Worm (Caenorhabditis elegans) whole organism, L2 larva: Measurements from ENCODE around the gene sax-7.
A peak's percentile ranks its signal among the peaks of the same experiment; 100 is the strongest.

Experiments used
- C34F6.9 ChIP-seq: fragments of 150-350 bp; optimal IDR thresholded peaks from 2 replicates; lab custom pipeline; 2014; ENCODE audit warnings: missing biosample characterization, missing genetic modification characterization
- F13H6.1 ChIP-seq: sonication (generic microtip); optimal IDR thresholded peaks from 2 replicates; lab custom pipeline; 2016; ENCODE audit warnings: missing genetic modification characterization, missing compliant biosample characterization
- R02D3.7 ChIP-seq: fragments of 150-350 bp; optimal IDR thresholded peaks from 2 replicates; lab custom pipeline; 2014; ENCODE audit warnings: missing biosample characterization, missing genetic modification characterization
- Y55F3AM.14 ChIP-seq: fragments of 200-800 bp; sonication (Bioruptor generic); optimal IDR thresholded peaks from 2 replicates; lab custom pipeline; 2018; ENCODE audit warnings: mild to moderate bottlenecking, missing genetic modification characterization, missing compliant biosample characterization
- ZK546.5 ChIP-seq: sonication (generic microtip); optimal IDR thresholded peaks from 2 replicates; lab custom pipeline; 2017; ENCODE audit warnings: missing biosample characterization, missing genetic modification characterization
- alr-1 ChIP-seq: fragments of 150-350 bp; optimal IDR thresholded peaks from 2 replicates; lab custom pipeline; 2014; ENCODE audit warnings: missing biosample characterization, missing genetic modification characterization
- aly-2 ChIP-seq: fragments of 150-350 bp; optimal IDR thresholded peaks from 2 replicates; lab custom pipeline; 2014; ENCODE audit warnings: missing biosample characterization, missing genetic modification characterization
- ama-1 ChIP-seq: fragments of 150-350 bp; optimal IDR thresholded peaks from 2 replicates; lab custom pipeline; 2018; ENCODE audit warnings: inconsistent platforms
- blmp-1 ChIP-seq: sonication (generic microtip); optimal IDR thresholded peaks from 2 replicates; lab custom pipeline; 2017; ENCODE audit warnings: missing genetic modification characterization, mild to moderate bottlenecking, missing compliant biosample characterization, antibody characterized with exemption, moderate library complexity; ENCODE audit not compliant: insufficient read depth
- ceh-16 ChIP-seq: fragments of 150-350 bp; optimal IDR thresholded peaks from 2 replicates; lab custom pipeline; 2014; ENCODE audit warnings: missing biosample characterization, missing genetic modification characterization
- ceh-82 ChIP-seq: fragments of 150-350 bp; optimal IDR thresholded peaks from 2 replicates; lab custom pipeline; 2014; ENCODE audit warnings: missing biosample characterization, missing genetic modification characterization
- crh-2 ChIP-seq: sonication (generic microtip); optimal IDR thresholded peaks from 2 replicates; lab custom pipeline; 2017; ENCODE audit warnings: missing biosample characterization, missing genetic modification characterization
- dmd-4 ChIP-seq: sonication (generic microtip); optimal IDR thresholded peaks from 2 replicates; lab custom pipeline; 2017; ENCODE audit warnings: missing biosample characterization, missing genetic modification characterization
- egl-27 ChIP-seq: sonication (generic microtip); optimal IDR thresholded peaks from 3 replicates; lab custom pipeline; 2017; ENCODE audit warnings: missing biosample characterization, missing genetic modification reagents, missing genetic modification characterization
- elt-1 ChIP-seq: fragments of 150-350 bp; optimal IDR thresholded peaks from 2 replicates; lab custom pipeline; 2014; ENCODE audit warnings: missing biosample characterization, missing genetic modification characterization
- elt-3 ChIP-seq: sonication (generic microtip); optimal IDR thresholded peaks from 2 replicates; lab custom pipeline; 2017; ENCODE audit warnings: missing biosample characterization, missing genetic modification characterization
- fos-1 ChIP-seq: fragments of 150-350 bp; optimal IDR thresholded peaks from 2 replicates; lab custom pipeline; 2014; ENCODE audit warnings: missing biosample characterization, missing genetic modification characterization
- gmeb-1 ChIP-seq: fragments of 150-350 bp; optimal IDR thresholded peaks from 2 replicates; lab custom pipeline; 2014; ENCODE audit warnings: missing biosample characterization, missing genetic modification characterization
- lin-11 ChIP-seq: fragments of 150-350 bp; sonication (generic microtip); optimal IDR thresholded peaks from 2 replicates; lab custom pipeline; 2014; ENCODE audit warnings: missing biosample characterization, missing genetic modification characterization, inconsistent platforms, mixed read lengths
- lin-13 ChIP-seq: fragments of 150-350 bp; optimal IDR thresholded peaks from 2 replicates; lab custom pipeline; 2014; ENCODE audit warnings: missing biosample characterization, missing genetic modification reagents, missing genetic modification characterization
- lin-39 ChIP-seq: fragments of 150-350 bp; optimal IDR thresholded peaks from 2 replicates; lab custom pipeline; 2014; ENCODE audit warnings: missing biosample characterization, missing genetic modification reagents, missing genetic modification characterization
- lsy-2 ChIP-seq, 2 experiments: fragments of 150-350 bp in 1 of 2; sonication (generic microtip) in 1 of 2; optimal IDR thresholded peaks; 2 replicates each; lab custom pipeline; 2014 to 2017; ENCODE audit warnings: missing biosample characterization in 2 of 2, missing genetic modification characterization in 2 of 2
- mab-5 ChIP-seq: fragments of 150-350 bp; optimal IDR thresholded peaks from 2 replicates; lab custom pipeline; 2014; ENCODE audit warnings: missing biosample characterization, missing genetic modification characterization
- mbf-1 ChIP-seq: sonication (generic microtip); optimal IDR thresholded peaks from 2 replicates; lab custom pipeline; 2017; ENCODE audit warnings: missing biosample characterization, missing genetic modification characterization
- mdl-1 ChIP-seq, 2 experiments: fragments of 150-350 bp in 1 of 2; sonication (generic microtip) in 1 of 2; optimal IDR thresholded peaks; 2 replicates each; lab custom pipeline; 2017; ENCODE audit warnings: missing biosample characterization in 2 of 2, missing genetic modification characterization in 2 of 2
- nhr-10 ChIP-seq: sonication (generic microtip); optimal IDR thresholded peaks from 2 replicates; lab custom pipeline; 2017; ENCODE audit warnings: missing biosample characterization, missing genetic modification characterization
- nhr-11 ChIP-seq: fragments of 150-350 bp; optimal IDR thresholded peaks from 2 replicates; lab custom pipeline; 2014; ENCODE audit warnings: missing biosample characterization, missing genetic modification characterization
- nhr-12 ChIP-seq: fragments of 150-350 bp; optimal IDR thresholded peaks from 2 replicates; lab custom pipeline; 2014; ENCODE audit warnings: missing biosample characterization, missing genetic modification characterization
- nhr-129 ChIP-seq: fragments of 150-350 bp; optimal IDR thresholded peaks from 2 replicates; lab custom pipeline; 2014; ENCODE audit warnings: missing biosample characterization, missing genetic modification characterization
- nhr-21 ChIP-seq: fragments of 150-350 bp; optimal IDR thresholded peaks from 2 replicates; lab custom pipeline; 2014; ENCODE audit warnings: missing biosample characterization, missing genetic modification characterization
- nhr-23 ChIP-seq: fragments of 150-350 bp; optimal IDR thresholded peaks from 2 replicates; lab custom pipeline; 2014; ENCODE audit warnings: missing biosample characterization, missing genetic modification reagents, missing genetic modification characterization
- nhr-237 ChIP-seq: fragments of 150-350 bp; optimal IDR thresholded peaks from 2 replicates; lab custom pipeline; 2014; ENCODE audit warnings: missing biosample characterization, missing genetic modification characterization
- nhr-25 ChIP-seq: fragments of 150-350 bp; sonication (generic microtip); optimal IDR thresholded peaks from 3 replicates; lab custom pipeline; 2014; ENCODE audit warnings: missing biosample characterization, missing genetic modification characterization
- nhr-6 ChIP-seq: fragments of 150-350 bp; optimal IDR thresholded peaks from 2 replicates; lab custom pipeline; 2014; ENCODE audit warnings: missing biosample characterization, missing genetic modification characterization
- nhr-77 ChIP-seq: fragments of 150-350 bp; optimal IDR thresholded peaks from 2 replicates; lab custom pipeline; 2014; ENCODE audit warnings: missing biosample characterization, missing genetic modification characterization
- peb-1 ChIP-seq: fragments of 150-350 bp; optimal IDR thresholded peaks from 2 replicates; lab custom pipeline; 2014; ENCODE audit warnings: missing biosample characterization, missing genetic modification characterization
- sem-4 ChIP-seq: fragments of 150-350 bp; optimal IDR thresholded peaks from 2 replicates; lab custom pipeline; 2014; ENCODE audit warnings: missing biosample characterization, missing genetic modification reagents, missing genetic modification characterization
- skn-1 ChIP-seq: sonication (generic microtip); optimal IDR thresholded peaks from 2 replicates; lab custom pipeline; 2017; ENCODE audit warnings: missing biosample characterization, missing genetic modification characterization
- sma-3 ChIP-seq: sonication (generic microtip); optimal IDR thresholded peaks from 2 replicates; lab custom pipeline; 2016; ENCODE audit warnings: missing genetic modification reagents, missing genetic modification characterization, missing compliant biosample characterization
- sma-9 ChIP-seq, 2 experiments: fragments of 150-350 bp in 1 of 2; sonication (generic microtip) in 1 of 2; optimal IDR thresholded peaks; 2 replicates each; lab custom pipeline; 2014 to 2016; ENCODE audit warnings: missing genetic modification characterization in 2 of 2, mild to moderate bottlenecking in 1 of 2, missing biosample characterization in 1 of 2, missing compliant biosample characterization in 1 of 2, missing genetic modification reagents in 1 of 2, moderate library complexity in 1 of 2
- snpc-4 ChIP-seq: fragments of 150-350 bp; optimal IDR thresholded peaks from 2 replicates; lab custom pipeline; 2014; ENCODE audit warnings: missing biosample characterization, missing genetic modification characterization
- unc-39 ChIP-seq: fragments of 150-350 bp; optimal IDR thresholded peaks from 2 replicates; lab custom pipeline; 2014; ENCODE audit warnings: missing biosample characterization, missing genetic modification characterization
- unc-55 ChIP-seq: fragments of 150-350 bp; sonication (generic microtip); optimal IDR thresholded peaks from 3 replicates; lab custom pipeline; 2014; ENCODE audit warnings: missing biosample characterization, missing genetic modification reagents, missing genetic modification characterization
- unc-62 ChIP-seq: fragments of 150-350 bp; optimal IDR thresholded peaks from 2 replicates; lab custom pipeline; 2014; ENCODE audit warnings: missing biosample characterization, missing genetic modification reagents, missing genetic modification characterization
- zag-1 ChIP-seq: fragments of 150-350 bp; optimal IDR thresholded peaks from 2 replicates; lab custom pipeline; 2014; ENCODE audit warnings: missing biosample characterization, missing genetic modification characterization
- ztf-1 ChIP-seq: fragments of 200-800 bp; sonication (Bioruptor generic); conservative IDR thresholded peaks from 2 replicates; pipeline ENCODE4 v1.3.6; 2022; ENCODE audit warnings: missing genetic modification characterization, missing compliant biosample characterization
- ztf-11 ChIP-seq: sonication (generic microtip); optimal IDR thresholded peaks from 2 replicates; lab custom pipeline; 2017; ENCODE audit warnings: missing biosample characterization, missing genetic modification characterization
- ztf-4 ChIP-seq: fragments of 150-350 bp; optimal IDR thresholded peaks from 2 replicates; lab custom pipeline; 2014; ENCODE audit warnings: missing biosample characterization, missing genetic modification characterization

sax-7 gene

ce11 chrIV:8042005-8042404 is 20.5 kb upstream of the sax-7 start:
- TF ChIP-seq lin-11 (tag; lab: Kevin White, UChicago) (no peak), lsy-2 (tag; optimal IDR thresholded peaks at IDR 0.05; lab: Kevin White, UChicago) (no peak), gmeb-1 (no peak), nhr-10 (tag; lab: Kevin White, UChicago) (no peak), F13H6.1 (peak; percentile 10), skn-1 (no peak), nhr-6 (peak; percentile 16), aly-2 (tag; lab: Kevin White, UChicago) (no peak), fos-1 (tag; lab: Kevin White, UChicago) (peak; percentile 33), nhr-25 (tag; lab: Kevin White, UChicago) (peak; percentile 81), unc-55 (GFP tag; lab: Kevin White, UChicago) (no peak), mbf-1 (no peak), ztf-1 (GFP tag; lab: Robert Waterston, UW) (no peak), ztf-11 (tag; lab: Kevin White, UChicago) (no peak), lin-13 (GFP tag; lab: Kevin White, UChicago) (no peak), sma-9 (GFP tag; optimal IDR thresholded peaks at IDR 0.05; lab: Kevin White, UChicago) (peak; percentile 48), sma-9 (tag; optimal IDR thresholded peaks at IDR 0.05; lab: Kevin White, UChicago) (no peak), nhr-129 (tag; lab: Kevin White, UChicago) (peak; percentile 10), nhr-77 (tag; lab: Kevin White, UChicago) (no peak), nhr-11 (tag; lab: Kevin White, UChicago) (no peak), ZK546.5 (no peak), nhr-237 (tag; lab: Kevin White, UChicago) (no peak), unc-62 (GFP tag; lab: Kevin White, UChicago) (no peak), ceh-16 (no peak), zag-1 (tag; lab: Kevin White, UChicago) (no peak), mab-5 (tag; lab: Kevin White, UChicago) (no peak), ama-1 (lab: Kevin White, UChicago) (no peak), egl-27 (tag; lab: Kevin White, UChicago) (no peak), nhr-23 (tag; lab: Kevin White, UChicago) (no peak), nhr-21 (peak; percentile 46), peb-1 (tag; lab: Kevin White, UChicago) (no peak), sma-3 (peak; percentile 31), snpc-4 (tag; lab: Kevin White, UChicago) (no peak), R02D3.7 (no peak), ceh-82 (no peak), lin-39 (tag; lab: Kevin White, UChicago) (no peak), unc-39 (tag; lab: Kevin White, UChicago) (no peak), crh-2 (tag; lab: Kevin White, UChicago) (peak; percentile 26), nhr-12 (tag; lab: Kevin White, UChicago) (no peak), ztf-4 (tag; lab: Kevin White, UChicago) (no peak), blmp-1 (tag; lab: Kevin White, UChicago) (no peak), mdl-1 (tag; optimal IDR thresholded peaks at IDR 0.05; lab: Kevin White, UChicago) (no peak), elt-3 (tag; lab: Kevin White, UChicago) (no peak), dmd-4 (tag; lab: Kevin White, UChicago) (no peak), Y55F3AM.14 (GFP tag; lab: Kevin White, UChicago) (no peak), elt-1 (no peak), C34F6.9 (tag; lab: Kevin White, UChicago) (no peak), alr-1 (tag; lab: Kevin White, UChicago) (no peak), sem-4 (tag; lab: Kevin White, UChicago) (no peak)
